Fruit fly (Drosophila melanogaster): ENCODE data around the gene Ptp10D.

dm6 chrX:11573529-11573928 lies 48.3 kb upstream of the Ptp10D start, which contains the start of gene CG11696:
- TF ChIP-seq Dll (optimal IDR thresholded peaks at IDR 0.05) (no peak), usp (GFP tag; optimal IDR thresholded peaks at IDR 0.05) (no peak), CG8478 (optimal IDR thresholded peaks at IDR 0.05) (no peak), EcR (GFP tag; optimal IDR thresholded peaks at IDR 0.05) (no peak), psq (optimal IDR thresholded peaks at IDR 0.05) (no peak)
